Fruit fly (Drosophila melanogaster) whole organism, wandering third instar larva: ENCODE measurements around the gene CG4328.

ENCODE experiments used
- Abd-B ChIP-seq: fragments of >200 bp; optimal IDR thresholded peaks from 2 replicates; lab custom pipeline; 2017; ENCODE audit warnings: missing biosample characterization, missing genetic modification characterization
- CG32264 ChIP-seq: fragments of 200-800 bp; sonication (Bioruptor generic); optimal IDR thresholded peaks from 2 replicates; lab custom pipeline; 2016; ENCODE audit warnings: missing biosample characterization, missing genetic modification characterization
- Dfd ChIP-seq: fragments of >200 bp; optimal IDR thresholded peaks from 2 replicates; lab custom pipeline; 2017; ENCODE audit warnings: missing biosample characterization, missing genetic modification characterization
- Hnf4 ChIP-seq: fragments of 200-800 bp; sonication (Bioruptor generic); optimal IDR thresholded peaks from 2 replicates; lab custom pipeline; 2016; ENCODE audit warnings: missing biosample characterization, mild to moderate bottlenecking, missing genetic modification characterization
- Hr78 ChIP-seq: fragments of >200 bp; optimal IDR thresholded peaks from 2 replicates; lab custom pipeline; 2017; ENCODE audit warnings: missing biosample characterization, missing genetic modification characterization
- Myc ChIP-seq: fragments of >200 bp; optimal IDR thresholded peaks from 2 replicates; lab custom pipeline; 2017
- dmrt93B ChIP-seq: fragments of 200-800 bp; sonication (Bioruptor generic); optimal IDR thresholded peaks from 2 replicates; lab custom pipeline; 2018; ENCODE audit warnings: missing biosample characterization, mild to moderate bottlenecking, missing genetic modification characterization
- dsf ChIP-seq: sonication (Bioruptor generic); optimal IDR thresholded peaks from 2 replicates; lab custom pipeline; 2016; ENCODE audit warnings: missing biosample characterization, missing genetic modification characterization, borderline replicate concordance
- foxo ChIP-seq, 2 experiments: fragments of 200-800 bp; sonication (Bioruptor generic); optimal IDR thresholded peaks; 2 replicates in 1 of 2; 3 replicates in 1 of 2; lab custom pipeline; 2016 to 2017; ENCODE audit warnings: missing biosample characterization in 2 of 2, missing genetic modification characterization in 2 of 2
- lola ChIP-seq: fragments of >200 bp; optimal IDR thresholded peaks from 2 replicates; lab custom pipeline; 2017; ENCODE audit warnings: missing biosample characterization, missing genetic modification characterization
- usp ChIP-seq: fragments of >200 bp; optimal IDR thresholded peaks from 2 replicates; lab custom pipeline; 2017; ENCODE audit warnings: missing biosample characterization, missing genetic modification characterization

DNA sequence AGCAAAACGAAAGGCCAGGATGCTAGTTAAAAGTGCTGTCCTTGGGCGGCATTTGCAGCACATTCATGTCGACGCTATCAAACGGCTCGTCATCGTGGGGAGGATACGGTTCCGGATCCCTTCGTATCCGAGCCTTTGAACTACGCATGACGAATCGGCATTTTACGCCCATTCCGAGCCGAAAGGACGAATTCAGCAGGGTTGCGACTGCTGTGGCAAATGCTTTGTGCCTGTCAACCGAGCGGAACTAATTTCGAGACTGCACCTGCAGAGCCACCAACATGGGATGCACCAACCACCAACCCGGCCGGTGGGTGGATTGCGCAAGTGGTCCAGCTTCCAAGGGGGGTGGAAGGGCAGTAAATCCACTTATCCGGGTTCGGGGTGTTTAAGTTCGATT lies 5.4 kb downstream of the CG4328 start:
- TF ChIP-seq usp (GFP tag; lab: Kevin White, UChicago) = no peak
- TF ChIP-seq dsf (GFP tag; lab: Kevin White, UChicago) = no peak
- no peak for TF ChIP-seq Hr78 (GFP tag; lab: Kevin White, UChicago)
- TF ChIP-seq lola (GFP tag; lab: Kevin White, UChicago) = no peak
- TF ChIP-seq CG32264 (GFP tag; lab: Kevin White, UChicago) = no peak
- TF ChIP-seq foxo (GFP tag; optimal IDR thresholded peaks at IDR 0.05; lab: Kevin White, UChicago) = no peak
- TF ChIP-seq Myc (lab: Kevin White, UChicago) = no peak
- TF ChIP-seq Dfd = no peak
- TF ChIP-seq Hnf4 (GFP tag; lab: Kevin White, UChicago) = no peak
- TF ChIP-seq Abd-B (GFP tag; lab: Kevin White, UChicago) = no peak
- no peak for TF ChIP-seq dmrt93B
